Fruit fly (Drosophila melanogaster): ENCODE measurements around the gene CG11109.

Gene CG11109

dm6 chr3L:22835144-22835964 lies 36.6 kb upstream of the CG11109 start, which contains the start of gene jim (continued):
- peak; percentile 67 for TF ChIP-seq CG6808 (GFP tag; optimal IDR thresholded peaks at IDR 0.05)
- TF ChIP-seq CG4318 (GFP tag; optimal IDR thresholded peaks at IDR 0.05) = no peak
- peak; percentile 5 for TF ChIP-seq Eip75B (GFP tag; optimal IDR thresholded peaks at IDR 0.05)
- peak; percentile 64 for TF ChIP-seq CG6276 (GFP tag; optimal IDR thresholded peaks at IDR 0.05)
- peak; percentile 60; the same call in 2 of the 3 replicates for TF ChIP-seq CG8119 (GFP tag; IDR thresholded peaks at IDR 0.05)
- no peak for TF ChIP-seq Smox (GFP tag; optimal IDR thresholded peaks at IDR 0.05)
- peak; percentile 78 for TF ChIP-seq vri (GFP tag; optimal IDR thresholded peaks at IDR 0.05)
- TF ChIP-seq CG8319 (GFP tag; optimal IDR thresholded peaks at IDR 0.05) = no peak
- peak; percentile 79 to 84 for TF ChIP-seq ss (GFP tag; optimal IDR thresholded peaks at IDR 0.05)
- peak; percentile 51 for TF ChIP-seq CG7368 (GFP tag; optimal IDR thresholded peaks at IDR 0.05)
- TF ChIP-seq CG11294 (GFP tag; IDR thresholded peaks at IDR 0.05) = peak; percentile 38; the same call in 1 of the 2 replicates
- peak; percentile 87 for TF ChIP-seq Lpt (GFP tag; optimal IDR thresholded peaks at IDR 0.05)
- TF ChIP-seq CG3032 (tag; optimal IDR thresholded peaks at IDR 0.05) = peak; percentile 37
- no peak for TF ChIP-seq CG31627 (GFP tag; optimal IDR thresholded peaks at IDR 0.05)
- peak; percentile 49 for TF ChIP-seq spab (GFP tag; optimal IDR thresholded peaks at IDR 0.05)
- TF ChIP-seq Ets21C (GFP tag; optimal IDR thresholded peaks at IDR 0.05) = no peak
- peak; percentile 27 for TF ChIP-seq esn (GFP tag; optimal IDR thresholded peaks at IDR 0.05)
- peak; percentile 16 for TF ChIP-seq net (GFP tag; optimal IDR thresholded peaks at IDR 0.05)
- TF ChIP-seq pdm3 (GFP tag; optimal IDR thresholded peaks at IDR 0.05) = no peak
- peak; percentile 41 for TF ChIP-seq Blimp-1 (GFP tag; optimal IDR thresholded peaks at IDR 0.05)
- TF ChIP-seq Eip93F (GFP tag; optimal IDR thresholded peaks at IDR 0.05) = no peak

dm6 chr3L:22836768-22837167 lies 35.2 kb upstream of the CG11109 start, which contains the start of the genes CG11226 and CG45428:
Gene CG11226 (plus strand): TSS chr3L:22837068.
Gene CG45428 (minus strand): TSS chr3L:22837070.
- TF ChIP-seq svp (GFP tag) (peak; percentile 40), net (GFP tag; optimal IDR thresholded peaks at IDR 0.05) (no peak)

dm6 chr3L:22837651-22838614 lies 34.1 kb upstream of the CG11109 start:
- TF ChIP-seq achi (GFP tag; optimal IDR thresholded peaks at IDR 0.05) (no peak), CG10631 (GFP tag; optimal IDR thresholded peaks at IDR 0.05) (no peak), CG9139 (GFP tag; optimal IDR thresholded peaks at IDR 0.05) (no peak), Ets96B (tag; optimal IDR thresholded peaks at IDR 0.05) (no peak), CG32006 (GFP tag; optimal IDR thresholded peaks at IDR 0.05) (peak; percentile 11), CG6808 (GFP tag; optimal IDR thresholded peaks at IDR 0.05) (peak; percentile 1), ss (GFP tag; optimal IDR thresholded peaks at IDR 0.05) (no peak), CG6854 (GFP tag; optimal IDR thresholded peaks at IDR 0.05) (peak; percentile 23), CG8319 (GFP tag; optimal IDR thresholded peaks at IDR 0.05) (no peak), CG8119 (GFP tag; IDR thresholded peaks at IDR 0.05) (peak; percentile 27; the same call in 1 of the 3 replicates), spab (GFP tag; optimal IDR thresholded peaks at IDR 0.05) (no peak), CG3919 (GFP tag; optimal IDR thresholded peaks at IDR 0.05) (no peak), Hr4 (GFP tag; optimal IDR thresholded peaks at IDR 0.05) (no peak), CG34406 (GFP tag; optimal IDR thresholded peaks at IDR 0.05) (no peak), dac (GFP tag; optimal IDR thresholded peaks at IDR 0.05) (no peak), CG6163 (GFP tag; IDR thresholded peaks at IDR 0.05) (peak; percentile 56), CG11902 (GFP tag; optimal IDR thresholded peaks at IDR 0.05) (no peak), lz (GFP tag; optimal IDR thresholded peaks at IDR 0.05) (no peak), Gug (GFP tag; IDR thresholded peaks at IDR 0.05) (no peak), Blimp-1 (GFP tag; optimal IDR thresholded peaks at IDR 0.05) (no peak), CG11294 (GFP tag; IDR thresholded peaks at IDR 0.05) (no peak), Met (GFP tag; optimal IDR thresholded peaks at IDR 0.05) (no peak), CG6792 (GFP tag; optimal IDR thresholded peaks at IDR 0.05) (no peak), Sox14 (GFP tag; optimal IDR thresholded peaks at IDR 0.05) (no peak), eg (GFP tag; IDR thresholded peaks at IDR 0.05) (peak; percentile 55), Ets21C (GFP tag; optimal IDR thresholded peaks at IDR 0.05) (no peak), vri (GFP tag; optimal IDR thresholded peaks at IDR 0.05) (peak; percentile 97), net (GFP tag; optimal IDR thresholded peaks at IDR 0.05) (peak; percentile 30), fd59A (GFP tag; optimal IDR thresholded peaks at IDR 0.05) (no peak), Lpt (GFP tag; optimal IDR thresholded peaks at IDR 0.05) (peak; percentile 19), Eip78C (GFP tag) (peak; percentile 47), Hr39 (GFP tag; optimal IDR thresholded peaks at IDR 0.05) (no peak)
